Worm (Caenorhabditis elegans) whole organism, L2 larva: Measurements from ENCODE around the gene T23F6.2.

Experiments
- F13H6.1 ChIP-seq: sonication (generic microtip); optimal IDR thresholded peaks from 2 replicates; lab custom pipeline; 2016; ENCODE audit warnings: missing genetic modification characterization, missing compliant biosample characterization
- R02D3.7 ChIP-seq: fragments of 150-350 bp; optimal IDR thresholded peaks from 2 replicates; lab custom pipeline; 2014; ENCODE audit warnings: missing biosample characterization, missing genetic modification characterization
- Y55F3AM.14 ChIP-seq: fragments of 200-800 bp; sonication (Bioruptor generic); optimal IDR thresholded peaks from 2 replicates; lab custom pipeline; 2018; ENCODE audit warnings: mild to moderate bottlenecking, missing genetic modification characterization, missing compliant biosample characterization
- ZK546.5 ChIP-seq: sonication (generic microtip); optimal IDR thresholded peaks from 2 replicates; lab custom pipeline; 2017; ENCODE audit warnings: missing biosample characterization, missing genetic modification characterization
- alr-1 ChIP-seq: fragments of 150-350 bp; optimal IDR thresholded peaks from 2 replicates; lab custom pipeline; 2014; ENCODE audit warnings: missing biosample characterization, missing genetic modification characterization
- aly-2 ChIP-seq: fragments of 150-350 bp; optimal IDR thresholded peaks from 2 replicates; lab custom pipeline; 2014; ENCODE audit warnings: missing biosample characterization, missing genetic modification characterization
- ama-1 ChIP-seq: fragments of 150-350 bp; optimal IDR thresholded peaks from 2 replicates; lab custom pipeline; 2018; ENCODE audit warnings: inconsistent platforms
- ceh-16 ChIP-seq: fragments of 150-350 bp; optimal IDR thresholded peaks from 2 replicates; lab custom pipeline; 2014; ENCODE audit warnings: missing biosample characterization, missing genetic modification characterization
- ceh-82 ChIP-seq: fragments of 150-350 bp; optimal IDR thresholded peaks from 2 replicates; lab custom pipeline; 2014; ENCODE audit warnings: missing biosample characterization, missing genetic modification characterization
- crh-2 ChIP-seq: sonication (generic microtip); optimal IDR thresholded peaks from 2 replicates; lab custom pipeline; 2017; ENCODE audit warnings: missing biosample characterization, missing genetic modification characterization
- dmd-4 ChIP-seq: sonication (generic microtip); optimal IDR thresholded peaks from 2 replicates; lab custom pipeline; 2017; ENCODE audit warnings: missing biosample characterization, missing genetic modification characterization
- egl-27 ChIP-seq: sonication (generic microtip); optimal IDR thresholded peaks from 3 replicates; lab custom pipeline; 2017; ENCODE audit warnings: missing biosample characterization, missing genetic modification reagents, missing genetic modification characterization
- elt-1 ChIP-seq: fragments of 150-350 bp; optimal IDR thresholded peaks from 2 replicates; lab custom pipeline; 2014; ENCODE audit warnings: missing biosample characterization, missing genetic modification characterization
- fos-1 ChIP-seq: fragments of 150-350 bp; optimal IDR thresholded peaks from 2 replicates; lab custom pipeline; 2014; ENCODE audit warnings: missing biosample characterization, missing genetic modification characterization
- gmeb-1 ChIP-seq: fragments of 150-350 bp; optimal IDR thresholded peaks from 2 replicates; lab custom pipeline; 2014; ENCODE audit warnings: missing biosample characterization, missing genetic modification characterization
- lin-11 ChIP-seq: fragments of 150-350 bp; sonication (generic microtip); optimal IDR thresholded peaks from 2 replicates; lab custom pipeline; 2014; ENCODE audit warnings: missing biosample characterization, missing genetic modification characterization, inconsistent platforms, mixed read lengths
- lin-13 ChIP-seq: fragments of 150-350 bp; optimal IDR thresholded peaks from 2 replicates; lab custom pipeline; 2014; ENCODE audit warnings: missing biosample characterization, missing genetic modification reagents, missing genetic modification characterization
- lin-39 ChIP-seq: fragments of 150-350 bp; optimal IDR thresholded peaks from 2 replicates; lab custom pipeline; 2014; ENCODE audit warnings: missing biosample characterization, missing genetic modification reagents, missing genetic modification characterization
- lsy-2 ChIP-seq, 2 experiments: fragments of 150-350 bp in 1 of 2; sonication (generic microtip) in 1 of 2; optimal IDR thresholded peaks; 2 replicates each; lab custom pipeline; 2014 to 2017; ENCODE audit warnings: missing biosample characterization in 2 of 2, missing genetic modification characterization in 2 of 2
- mab-5 ChIP-seq: fragments of 150-350 bp; optimal IDR thresholded peaks from 2 replicates; lab custom pipeline; 2014; ENCODE audit warnings: missing biosample characterization, missing genetic modification characterization
- nhr-10 ChIP-seq: sonication (generic microtip); optimal IDR thresholded peaks from 2 replicates; lab custom pipeline; 2017; ENCODE audit warnings: missing biosample characterization, missing genetic modification characterization
- nhr-11 ChIP-seq: fragments of 150-350 bp; optimal IDR thresholded peaks from 2 replicates; lab custom pipeline; 2014; ENCODE audit warnings: missing biosample characterization, missing genetic modification characterization
- nhr-12 ChIP-seq: fragments of 150-350 bp; optimal IDR thresholded peaks from 2 replicates; lab custom pipeline; 2014; ENCODE audit warnings: missing biosample characterization, missing genetic modification characterization
- nhr-129 ChIP-seq: fragments of 150-350 bp; optimal IDR thresholded peaks from 2 replicates; lab custom pipeline; 2014; ENCODE audit warnings: missing biosample characterization, missing genetic modification characterization
- nhr-21 ChIP-seq: fragments of 150-350 bp; optimal IDR thresholded peaks from 2 replicates; lab custom pipeline; 2014; ENCODE audit warnings: missing biosample characterization, missing genetic modification characterization
- nhr-25 ChIP-seq: fragments of 150-350 bp; sonication (generic microtip); optimal IDR thresholded peaks from 3 replicates; lab custom pipeline; 2014; ENCODE audit warnings: missing biosample characterization, missing genetic modification characterization
- nhr-6 ChIP-seq: fragments of 150-350 bp; optimal IDR thresholded peaks from 2 replicates; lab custom pipeline; 2014; ENCODE audit warnings: missing biosample characterization, missing genetic modification characterization
- nhr-77 ChIP-seq: fragments of 150-350 bp; optimal IDR thresholded peaks from 2 replicates; lab custom pipeline; 2014; ENCODE audit warnings: missing biosample characterization, missing genetic modification characterization
- peb-1 ChIP-seq: fragments of 150-350 bp; optimal IDR thresholded peaks from 2 replicates; lab custom pipeline; 2014; ENCODE audit warnings: missing biosample characterization, missing genetic modification characterization
- sem-4 ChIP-seq: fragments of 150-350 bp; optimal IDR thresholded peaks from 2 replicates; lab custom pipeline; 2014; ENCODE audit warnings: missing biosample characterization, missing genetic modification reagents, missing genetic modification characterization
- skn-1 ChIP-seq: sonication (generic microtip); optimal IDR thresholded peaks from 2 replicates; lab custom pipeline; 2017; ENCODE audit warnings: missing biosample characterization, missing genetic modification characterization
- sma-3 ChIP-seq: sonication (generic microtip); optimal IDR thresholded peaks from 2 replicates; lab custom pipeline; 2016; ENCODE audit warnings: missing genetic modification reagents, missing genetic modification characterization, missing compliant biosample characterization
- sma-9 ChIP-seq, 2 experiments: fragments of 150-350 bp in 1 of 2; sonication (generic microtip) in 1 of 2; optimal IDR thresholded peaks; 2 replicates each; lab custom pipeline; 2014 to 2016; ENCODE audit warnings: missing genetic modification characterization in 2 of 2, mild to moderate bottlenecking in 1 of 2, missing biosample characterization in 1 of 2, missing compliant biosample characterization in 1 of 2, missing genetic modification reagents in 1 of 2, moderate library complexity in 1 of 2
- snpc-4 ChIP-seq: fragments of 150-350 bp; optimal IDR thresholded peaks from 2 replicates; lab custom pipeline; 2014; ENCODE audit warnings: missing biosample characterization, missing genetic modification characterization
- unc-62 ChIP-seq: fragments of 150-350 bp; optimal IDR thresholded peaks from 2 replicates; lab custom pipeline; 2014; ENCODE audit warnings: missing biosample characterization, missing genetic modification reagents, missing genetic modification characterization
- ztf-11 ChIP-seq: sonication (generic microtip); optimal IDR thresholded peaks from 2 replicates; lab custom pipeline; 2017; ENCODE audit warnings: missing biosample characterization, missing genetic modification characterization
- ztf-4 ChIP-seq: fragments of 150-350 bp; optimal IDR thresholded peaks from 2 replicates; lab custom pipeline; 2014; ENCODE audit warnings: missing biosample characterization, missing genetic modification characterization

Gene T23F6.2

ce11 chrIV:12688370-12688769 lies 32.8 kb upstream of the T23F6.2 start, which contains the start of gene T23B5.3:
Gene T23B5.3, plus strand, starts transcription at chrIV:12688670.
- TF ChIP-seq skn-1 (tag; lab: Kevin White, UChicago) (no peak), sma-3 (GFP tag; lab: Kevin White, UChicago) (no peak), ztf-11 (tag; lab: Kevin White, UChicago) (no peak), F13H6.1 (no peak), ceh-16 (tag; lab: Kevin White, UChicago) (no peak), sem-4 (tag; lab: Kevin White, UChicago) (no peak), aly-2 (tag; lab: Kevin White, UChicago) (no peak), R02D3.7 (tag; lab: Kevin White, UChicago) (no peak), nhr-21 (tag; lab: Kevin White, UChicago) (no peak), lin-13 (GFP tag; lab: Kevin White, UChicago) (no peak), elt-1 (tag; lab: Kevin White, UChicago) (no peak), nhr-25 (tag; lab: Kevin White, UChicago) (no peak)

- TF ChIP-seq nhr-10: no peak
- no peak for TF ChIP-seq ceh-16 (tag; lab: Kevin White, UChicago)
- no peak for TF ChIP-seq crh-2
- no peak for TF ChIP-seq nhr-11 (tag; lab: Kevin White, UChicago)
- TF ChIP-seq unc-62 (GFP tag; lab: Kevin White, UChicago): no peak
- TF ChIP-seq lin-11 (tag; lab: Kevin White, UChicago): no peak
- TF ChIP-seq ZK546.5: no peak
- TF ChIP-seq dmd-4: no peak
- TF ChIP-seq fos-1 (tag; lab: Kevin White, UChicago): no peak
- no peak for TF ChIP-seq peb-1 (tag; lab: Kevin White, UChicago)
- no peak for TF ChIP-seq nhr-6 (tag; lab: Kevin White, UChicago)
- no peak for TF ChIP-seq nhr-21 (tag; lab: Kevin White, UChicago)
- no peak for TF ChIP-seq elt-1 (tag; lab: Kevin White, UChicago)
- TF ChIP-seq gmeb-1 (tag; lab: Kevin White, UChicago): no peak
- no peak for TF ChIP-seq ztf-4 (tag; lab: Kevin White, UChicago)
- no peak for TF ChIP-seq snpc-4 (tag; lab: Kevin White, UChicago)
- no peak for TF ChIP-seq nhr-77
- TF ChIP-seq nhr-25 (tag; lab: Kevin White, UChicago): no peak
These were observed 31.9 kb upstream of the T23F6.2 start for ce11 chrIV:12689292-12689691.

- TF ChIP-seq lsy-2 (tag; optimal IDR thresholded peaks at IDR 0.05; lab: Kevin White, UChicago): no peak
- peak; percentile 33 for TF ChIP-seq sma-9 (GFP tag; optimal IDR thresholded peaks at IDR 0.05; lab: Kevin White, UChicago)
- TF ChIP-seq sma-9 (tag; optimal IDR thresholded peaks at IDR 0.05; lab: Kevin White, UChicago): no peak
- peak; percentile 4 for TF ChIP-seq crh-2
- peak; percentile 7 for TF ChIP-seq egl-27 (tag; lab: Kevin White, UChicago)
- TF ChIP-seq sma-3 (GFP tag; lab: Kevin White, UChicago): no peak
- no peak for TF ChIP-seq ceh-16 (tag; lab: Kevin White, UChicago)
- peak; percentile 94 for TF ChIP-seq fos-1 (tag; lab: Kevin White, UChicago)
- TF ChIP-seq Y55F3AM.14 (GFP tag; lab: Kevin White, UChicago): no peak
- no peak for TF ChIP-seq unc-62 (GFP tag; lab: Kevin White, UChicago)
These were observed 31.4 kb upstream of the T23F6.2 start for ce11 chrIV:12689709-12690142.

ce11 chrIV:12698880-12699279 lies 22.3 kb upstream of the T23F6.2 start:
- TF ChIP-seq nhr-77 (no peak), ceh-82 (no peak), gmeb-1 (tag; lab: Kevin White, UChicago) (peak; percentile 24), nhr-12 (tag; lab: Kevin White, UChicago) (no peak), lin-11 (tag; lab: Kevin White, UChicago) (no peak), ama-1 (lab: Kevin White, UChicago) (no peak), fos-1 (tag; lab: Kevin White, UChicago) (peak; percentile 79), F13H6.1 (peak; percentile 23), lin-39 (tag; lab: Kevin White, UChicago) (no peak), alr-1 (no peak), nhr-129 (tag; lab: Kevin White, UChicago) (no peak), mab-5 (tag; lab: Kevin White, UChicago) (no peak), skn-1 (tag; lab: Kevin White, UChicago) (no peak), lsy-2 (tag; optimal IDR thresholded peaks at IDR 0.05; lab: Kevin White, UChicago) (no peak)
